Fruit fly (Drosophila melanogaster) whole organism, prepupa: ENCODE data around the gene Det.

Experiments
- Blimp-1 ChIP-seq: fragments of 200-800 bp; sonication (Bioruptor generic); optimal IDR thresholded peaks from 3 replicates; lab custom pipeline; 2017; ENCODE audit warnings: missing biosample characterization, missing genetic modification characterization, mild to moderate bottlenecking, moderate library complexity, missing genetic modification reagents
- CG16779 ChIP-seq: fragments of 200-800 bp; sonication (Bioruptor generic); optimal IDR thresholded peaks from 3 replicates; lab custom pipeline; 2017; ENCODE audit warnings: missing biosample characterization, mild to moderate bottlenecking, missing genetic modification characterization
- CG34406 ChIP-seq: fragments of 200-800 bp; sonication (Bioruptor generic); optimal IDR thresholded peaks from 3 replicates; lab custom pipeline; 2016; ENCODE audit warnings: missing biosample characterization, missing genetic modification characterization
- CG6276 ChIP-seq: fragments of 200-800 bp; sonication (Bioruptor generic); optimal IDR thresholded peaks from 2 replicates; lab custom pipeline; 2017; ENCODE audit warnings: missing biosample characterization, mild to moderate bottlenecking, missing genetic modification characterization
- Eip78C ChIP-seq: fragments of 200-800 bp; sonication (Bioruptor generic); peaks from one replicate; lab custom pipeline; 2016; ENCODE audit warnings: missing biosample characterization, missing genetic modification characterization
- Ets96B ChIP-seq: fragments of 200-800 bp; optimal IDR thresholded peaks from 2 replicates; lab custom pipeline; 2019; ENCODE audit warnings: missing biosample characterization, mild to moderate bottlenecking, missing genetic modification characterization, moderate library complexity
- Hr4 ChIP-seq: fragments of 200-800 bp; sonication (Bioruptor generic); optimal IDR thresholded peaks from 3 replicates; lab custom pipeline; 2016; ENCODE audit warnings: missing biosample characterization, missing genetic modification characterization
- OdsH ChIP-seq: fragments of 200-800 bp; sonication (Bioruptor generic); optimal IDR thresholded peaks from 3 replicates; lab custom pipeline; 2016; ENCODE audit warnings: missing biosample characterization, missing genetic modification characterization
- Smox ChIP-seq: fragments of 200-800 bp; sonication (Bioruptor generic); optimal IDR thresholded peaks from 3 replicates; lab custom pipeline; 2016; ENCODE audit warnings: missing biosample characterization, missing genetic modification characterization
- Sox102F ChIP-seq: fragments of 200-800 bp; sonication (Bioruptor generic); optimal IDR thresholded peaks from 2 replicates; lab custom pipeline; 2016; ENCODE audit warnings: missing biosample characterization, mild to moderate bottlenecking, missing genetic modification characterization
- Sox15 ChIP-seq: fragments of 200-800 bp; sonication (Bioruptor generic); optimal IDR thresholded peaks from 3 replicates; lab custom pipeline; 2016; ENCODE audit warnings: missing biosample characterization, missing genetic modification characterization
- dsx ChIP-seq: fragments of 200-800 bp; optimal IDR thresholded peaks from 3 replicates; lab custom pipeline; 2019; ENCODE audit warnings: missing biosample characterization, mild to moderate bottlenecking, missing genetic modification characterization, moderate library complexity; ENCODE audit not compliant: poor library complexity, severe bottlenecking
- topi ChIP-seq: fragments of 200-800 bp; sonication (Bioruptor generic); optimal IDR thresholded peaks from 3 replicates; lab custom pipeline; 2016; ENCODE audit warnings: missing biosample characterization, missing genetic modification characterization
- vri ChIP-seq: fragments of 200-800 bp; sonication (Bioruptor generic); optimal IDR thresholded peaks from 3 replicates; lab custom pipeline; 2016; ENCODE audit warnings: missing biosample characterization, mild to moderate bottlenecking, missing genetic modification characterization

DNA sequence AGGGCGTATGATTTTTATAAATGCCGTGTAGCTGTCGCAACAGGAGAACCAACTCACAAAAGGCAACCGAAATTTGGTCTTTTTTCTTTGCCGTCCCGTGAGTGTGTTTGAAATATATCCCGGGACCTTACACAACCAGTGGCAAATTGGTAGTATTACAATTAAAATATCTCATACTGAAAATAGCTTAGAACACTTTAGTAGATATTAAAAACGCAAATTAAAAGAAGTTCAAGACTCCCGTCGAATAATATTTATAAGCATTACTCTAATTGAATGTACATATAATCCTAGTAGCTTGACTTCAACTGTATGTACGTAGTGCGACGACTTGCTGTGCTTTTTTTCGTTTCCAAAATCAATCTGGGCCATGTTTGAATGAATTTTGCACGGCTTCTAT is 28.7 kb downstream of the Det start:
- TF ChIP-seq Smox (GFP tag; lab: Kevin White, UChicago) (no peak), dsx (GFP tag; lab: Kevin White, UChicago) (no peak), vri (GFP tag; lab: Kevin White, UChicago) (no peak), OdsH (no peak), CG16779 (tag; lab: Kevin White, UChicago) (no peak), CG6276 (no peak), Hr4 (no peak), CG34406 (no peak), Eip78C (no peak), Ets96B (tag; lab: Kevin White, UChicago) (no peak), Blimp-1 (GFP tag; lab: Kevin White, UChicago) (no peak), Sox102F (no peak), topi (no peak), Sox15 (GFP tag; lab: Kevin White, UChicago) (no peak)
